Fruit fly (Drosophila melanogaster) whole organism, embryonic: ENCODE results near the gene Galphai.

Source experiments
- Hey ChIP-seq: fragments of 200-800 bp; sonication (Bioruptor generic); optimal IDR thresholded peaks from 3 replicates; lab custom pipeline; 2018; ENCODE audit warnings: missing biosample characterization, mild to moderate bottlenecking, missing genetic modification characterization
- bbx ChIP-seq: fragments of 200-800 bp; sonication (Bioruptor generic); IDR thresholded peaks from 2 replicates; pipeline ENCODE4 v1.3.6; 2022; ENCODE audit warnings: missing biosample characterization, missing genetic modification characterization; ENCODE audit not compliant: partially characterized antibody

DNA sequence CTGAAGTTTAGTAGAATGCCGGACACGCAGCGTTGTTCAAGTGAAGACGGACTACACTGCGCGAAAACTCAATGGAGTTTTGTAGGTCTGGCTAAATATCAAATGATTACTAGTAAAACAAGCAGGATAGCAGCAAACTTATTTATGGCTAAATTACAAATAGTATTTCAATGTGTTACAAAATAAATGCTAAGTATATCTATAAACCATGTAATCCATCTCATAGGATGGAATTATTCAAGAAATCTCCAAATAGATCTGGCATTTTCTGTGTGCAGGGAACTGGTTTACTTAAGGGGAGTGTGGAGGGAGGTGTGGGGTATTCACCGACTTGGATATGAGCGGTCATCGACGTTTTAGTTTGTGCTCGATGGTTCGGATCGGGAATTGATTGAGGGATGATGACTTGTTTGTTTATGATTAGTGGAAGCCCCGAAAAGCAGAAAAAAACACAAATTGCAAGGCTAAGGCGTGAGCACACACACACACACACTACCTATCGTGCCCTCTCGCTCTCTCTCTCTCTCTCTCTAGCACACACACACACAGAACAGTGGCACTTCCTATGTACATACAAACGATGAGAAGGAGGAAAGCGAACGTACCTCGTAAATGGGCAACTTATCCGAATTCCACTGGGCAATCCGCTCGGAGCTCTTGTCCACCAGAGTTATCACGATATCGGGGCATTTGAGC is 15.9 kb downstream of the Galphai start:
- TF ChIP-seq bbx (GFP tag; lab: Robert Waterston, UW) (no peak), Hey (no peak)
